Fruit fly (Drosophila melanogaster) S2 (cell line): ENCODE results near the gene peng.

Experiments used
- CG8478 ChIP-seq: fragments of >200 bp; optimal IDR thresholded peaks from 2 replicates; lab custom pipeline; 2018
- CTCF ChIP-seq, 2 experiments: fragments of >200 bp; optimal IDR thresholded peaks; 2 replicates each; lab custom pipeline; 2018

DNA sequence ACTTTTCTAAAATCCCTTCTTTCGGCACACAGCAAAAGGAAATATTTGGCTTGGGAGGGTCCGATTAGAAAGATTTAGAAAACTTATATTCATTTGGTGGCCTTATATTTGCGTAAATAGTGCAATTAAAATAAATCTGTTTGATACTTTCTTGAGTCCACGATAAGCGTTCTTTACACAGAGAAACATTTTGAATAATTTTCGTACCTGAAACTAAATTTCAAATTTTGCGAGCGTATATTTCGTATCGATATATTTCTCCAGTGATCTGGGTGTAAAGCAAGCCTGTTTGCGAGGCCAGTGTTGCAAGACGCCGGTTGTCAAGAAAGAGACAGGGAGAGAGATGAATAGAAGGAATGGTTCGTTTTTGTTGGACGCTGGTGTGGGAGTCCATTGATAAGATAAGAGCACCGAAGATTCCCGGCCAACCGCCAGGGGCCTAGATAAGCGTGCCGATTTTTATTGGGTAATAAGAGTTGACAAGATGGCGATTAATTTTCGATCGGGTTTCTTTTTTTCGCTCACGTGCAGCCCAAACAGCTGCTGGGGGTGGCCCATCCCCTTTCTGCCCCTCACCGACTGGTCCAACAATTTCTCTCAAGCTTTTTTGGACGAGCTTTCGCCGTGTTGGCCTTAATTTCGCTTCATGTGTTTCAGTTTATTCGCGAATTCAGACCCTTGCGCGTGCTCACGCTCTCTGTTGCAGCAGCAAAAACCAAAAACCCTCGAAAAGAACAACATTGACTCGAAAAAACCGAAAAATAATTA lies 24.2 kb upstream of the peng start, which contains the start of gene slgA:
- TF ChIP-seq CG8478 (no peak), CTCF (optimal IDR thresholded peaks at IDR 0.05; lab: Kevin White, UChicago) (no peak)
